Fruit fly (Drosophila melanogaster): ENCODE measurements around the gene CG42688.

dm6 chr2L:19201841-19202240 is 19.2 kb upstream of the CG42688 start:
- TF ChIP-seq CG7045 (GFP tag; optimal IDR thresholded peaks at IDR 0.05) (no peak), CG5204 (GFP tag; optimal IDR thresholded peaks at IDR 0.05) (no peak)
